Fruit fly (Drosophila melanogaster) whole organism, embryonic: ENCODE measurements around the gene RpL7.

Source experiments
- ATbp ChIP-seq: fragments of 200-800 bp; sonication (Bioruptor generic); optimal IDR thresholded peaks from 2 replicates; lab custom pipeline; 2017; ENCODE audit warnings: missing biosample characterization, mild to moderate bottlenecking, missing genetic modification characterization, missing genetic modification reagents
- Aef1 ChIP-seq: fragments of 200-800 bp; sonication (Bioruptor generic); IDR thresholded peaks from 3 replicates; pipeline ENCODE4 v1.3.6; 2022; ENCODE audit warnings: missing biosample characterization, missing genetic modification characterization
- Atf6 ChIP-seq: fragments of 200-800 bp; sonication (Bioruptor generic); IDR thresholded peaks from 2 replicates; pipeline ENCODE4 v1.3.6; 2022; ENCODE audit warnings: missing biosample characterization, missing genetic modification characterization
- B-H2 ChIP-seq: fragments of 200-800 bp; sonication (Bioruptor generic); optimal IDR thresholded peaks from 2 replicates; lab custom pipeline; 2018; ENCODE audit warnings: missing biosample characterization, mild to moderate bottlenecking, missing genetic modification characterization
- CG14050 ChIP-seq: fragments of 200-800 bp; sonication (Bioruptor generic); IDR thresholded peaks from 3 replicates; pipeline ENCODE4 v1.3.6; 2022; ENCODE audit warnings: missing biosample characterization, missing genetic modification characterization
- CG15479 ChIP-seq: fragments of 200-800 bp; sonication (Bioruptor generic); optimal IDR thresholded peaks from 3 replicates; lab custom pipeline; 2019; ENCODE audit warnings: missing biosample characterization, mild to moderate bottlenecking, missing genetic modification characterization, moderate library complexity
- CG17186 ChIP-seq: fragments of 200-800 bp; sonication (Bioruptor generic); optimal IDR thresholded peaks from 3 replicates; lab custom pipeline; 2017; ENCODE audit warnings: missing biosample characterization, missing genetic modification reagents, missing genetic modification characterization
- CG18262 ChIP-seq: fragments of 200-800 bp; optimal IDR thresholded peaks from 3 replicates; lab custom pipeline; 2019; ENCODE audit warnings: missing biosample characterization, mild to moderate bottlenecking, missing genetic modification characterization, moderate library complexity
- CG1832 ChIP-seq: fragments of 200-800 bp; sonication (Bioruptor generic); optimal IDR thresholded peaks from 2 replicates; lab custom pipeline; 2017; ENCODE audit warnings: missing biosample characterization, mild to moderate bottlenecking, missing genetic modification characterization, inconsistent platforms
- CG18476 ChIP-seq: fragments of 200-800 bp; sonication (Bioruptor generic); optimal IDR thresholded peaks from 2 replicates; lab custom pipeline; 2016; ENCODE audit warnings: missing biosample characterization, mild to moderate bottlenecking, missing genetic modification characterization
- CG2116 ChIP-seq: fragments of 200-800 bp; sonication (Bioruptor generic); optimal IDR thresholded peaks from 3 replicates; lab custom pipeline; 2018; ENCODE audit warnings: missing biosample characterization, mild to moderate bottlenecking, missing genetic modification characterization
- CG2129 ChIP-seq: fragments of 200-800 bp; sonication (Bioruptor generic); IDR thresholded peaks from 2 replicates; pipeline ENCODE4 v1.3.6; 2022; ENCODE audit warnings: missing biosample characterization, missing genetic modification characterization; ENCODE audit not compliant: partially characterized antibody
- CG2712 ChIP-seq: fragments of 200-800 bp; optimal IDR thresholded peaks from 3 replicates; lab custom pipeline; 2019; ENCODE audit warnings: missing biosample characterization, mild to moderate bottlenecking, missing genetic modification characterization, moderate library complexity
- CG34376 ChIP-seq: fragments of 200-800 bp; sonication (Bioruptor generic); optimal IDR thresholded peaks from 2 replicates; lab custom pipeline; 2018; ENCODE audit warnings: missing biosample characterization, mild to moderate bottlenecking, missing genetic modification characterization
- CG34422 ChIP-seq: fragments of 200-800 bp; sonication (Bioruptor generic); IDR thresholded peaks from 3 replicates; pipeline ENCODE4 v1.3.6; 2022; ENCODE audit warnings: missing biosample characterization, missing genetic modification characterization
- CG3847 ChIP-seq: fragments of 200-800 bp; sonication (Bioruptor generic); IDR thresholded peaks from 2 replicates; pipeline ENCODE4 v1.3.6; 2022; ENCODE audit warnings: missing biosample characterization, missing genetic modification characterization
- CG42726 ChIP-seq: fragments of 200-800 bp; sonication (Bioruptor generic); IDR thresholded peaks from 2 replicates; pipeline ENCODE4 v1.3.6; 2022; ENCODE audit warnings: missing biosample characterization, missing genetic modification characterization; ENCODE audit not compliant: partially characterized antibody
- CG4282 ChIP-seq: fragments of 200-800 bp; sonication (Bioruptor generic); optimal IDR thresholded peaks from 2 replicates; lab custom pipeline; 2016; ENCODE audit warnings: missing biosample characterization, missing genetic modification characterization
- CG4404 ChIP-seq: fragments of 200-800 bp; sonication (Bioruptor generic); IDR thresholded peaks from 2 replicates; pipeline ENCODE4 v1.3.6; 2022; ENCODE audit warnings: missing biosample characterization, missing genetic modification characterization
- CG8765 ChIP-seq: fragments of 200-800 bp; sonication (Bioruptor generic); IDR thresholded peaks from 2 replicates; pipeline ENCODE4 v1.3.6; 2022; ENCODE audit warnings: missing biosample characterization, missing genetic modification characterization
- CG8944 ChIP-seq: fragments of 200-800 bp; sonication (Bioruptor generic); optimal IDR thresholded peaks from 3 replicates; lab custom pipeline; 2016; ENCODE audit warnings: missing biosample characterization, missing genetic modification characterization
- Camta ChIP-seq: fragments of 200-800 bp; sonication (Bioruptor generic); optimal IDR thresholded peaks from 2 replicates; lab custom pipeline; 2016; ENCODE audit warnings: missing biosample characterization, missing genetic modification characterization
- CrebB ChIP-seq: fragments of 200-800 bp; sonication (Bioruptor generic); optimal IDR thresholded peaks from 3 replicates; lab custom pipeline; 2018; ENCODE audit warnings: missing biosample characterization, mild to moderate bottlenecking, missing genetic modification characterization
- Dad ChIP-seq: fragments of 200-800 bp; sonication (Bioruptor generic); optimal IDR thresholded peaks from 3 replicates; lab custom pipeline; 2016; ENCODE audit warnings: missing biosample characterization, missing genetic modification characterization
- Dbx ChIP-seq: fragments of 200-800 bp; sonication (Bioruptor generic); IDR thresholded peaks from 3 replicates; pipeline ENCODE4 v1.3.6; 2022; ENCODE audit warnings: missing biosample characterization, missing genetic modification characterization
- Ets65A ChIP-seq: fragments of 200-800 bp; sonication (Bioruptor generic); peaks from one replicate; lab custom pipeline; 2016; ENCODE audit warnings: missing biosample characterization, missing genetic modification characterization
- HLH3B ChIP-seq: fragments of 200-800 bp; sonication (Bioruptor generic); IDR thresholded peaks from 2 replicates; pipeline ENCODE4 v1.3.6; 2022; ENCODE audit warnings: missing biosample characterization, missing genetic modification characterization
- Lhr ChIP-seq: fragments of 200-800 bp; sonication (Bioruptor generic); optimal IDR thresholded peaks from 3 replicates; lab custom pipeline; 2017; ENCODE audit warnings: mild to moderate bottlenecking, missing biosample characterization, missing genetic modification reagents, missing genetic modification characterization
- NK7.1 ChIP-seq: fragments of 200-800 bp; sonication (Bioruptor generic); optimal IDR thresholded peaks from 3 replicates; lab custom pipeline; 2016; ENCODE audit warnings: missing biosample characterization, missing genetic modification characterization
- PHDP ChIP-seq: fragments of 200-800 bp; sonication (Bioruptor generic); optimal IDR thresholded peaks from 3 replicates; lab custom pipeline; 2018; ENCODE audit warnings: missing biosample characterization, mild to moderate bottlenecking, missing genetic modification characterization, moderate library complexity
- Pdp1 ChIP-seq, 2 experiments: fragments of 200-800 bp; sonication (Bioruptor generic); optimal IDR thresholded peaks; 3 replicates each; lab custom pipeline; 2016; ENCODE audit warnings: missing biosample characterization in 2 of 2, missing genetic modification characterization in 2 of 2, mild to moderate bottlenecking in 1 of 2, moderate library complexity in 1 of 2
- Rfx ChIP-seq: fragments of 200-800 bp; sonication (Bioruptor generic); IDR thresholded peaks from 2 replicates; pipeline ENCODE4 v1.3.6; 2022; ENCODE audit warnings: missing biosample characterization, missing genetic modification characterization
- Sin3A ChIP-seq: fragments of >200 bp; optimal IDR thresholded peaks from 2 replicates; lab custom pipeline; 2018
- Spps ChIP-seq: fragments of 200-800 bp; sonication (Bioruptor generic); optimal IDR thresholded peaks from 2 replicates; lab custom pipeline; 2018; ENCODE audit warnings: missing biosample characterization, mild to moderate bottlenecking, missing genetic modification characterization
- amos ChIP-seq: fragments of 200-800 bp; sonication (Bioruptor generic); IDR thresholded peaks from 2 replicates; pipeline ENCODE4 v1.3.6; 2022; ENCODE audit warnings: missing biosample characterization, missing genetic modification characterization; ENCODE audit not compliant: partially characterized antibody
- ase ChIP-seq: fragments of 200-800 bp; sonication (Bioruptor generic); IDR thresholded peaks from 3 replicates; pipeline ENCODE4 v1.3.6; 2022; ENCODE audit warnings: missing biosample characterization, missing genetic modification characterization
- bowl ChIP-seq: fragments of 200-800 bp; sonication (Bioruptor generic); IDR thresholded peaks from 2 replicates; pipeline ENCODE4 v1.3.6; 2022; ENCODE audit warnings: missing biosample characterization, missing genetic modification characterization
- crp ChIP-seq, 2 experiments: fragments of 200-800 bp; sonication (Bioruptor generic); optimal IDR thresholded peaks; 2 replicates in 1 of 2; 3 replicates in 1 of 2; lab custom pipeline; 2017; ENCODE audit warnings: missing biosample characterization in 2 of 2, missing genetic modification characterization in 2 of 2, mild to moderate bottlenecking in 1 of 2, moderate library complexity in 1 of 2
- dmrt11E ChIP-seq: fragments of 200-800 bp; sonication (Bioruptor generic); optimal IDR thresholded peaks from 3 replicates; lab custom pipeline; 2018; ENCODE audit warnings: missing biosample characterization, mild to moderate bottlenecking, missing genetic modification characterization, moderate library complexity
- ems ChIP-seq: fragments of 200-800 bp; sonication (Bioruptor generic); optimal IDR thresholded peaks from 3 replicates; lab custom pipeline; 2016; ENCODE audit warnings: missing biosample characterization, missing genetic modification characterization
- fd102C ChIP-seq: fragments of 200-800 bp; sonication (Bioruptor generic); optimal IDR thresholded peaks from 2 replicates; lab custom pipeline; 2018; ENCODE audit warnings: missing biosample characterization, mild to moderate bottlenecking, missing genetic modification characterization, moderate library complexity
- gcm ChIP-seq: fragments of 200-800 bp; sonication (Bioruptor generic); optimal IDR thresholded peaks from 2 replicates; lab custom pipeline; 2019; ENCODE audit warnings: missing biosample characterization, mild to moderate bottlenecking, missing genetic modification characterization, moderate library complexity
- grn ChIP-seq: fragments of 200-800 bp; sonication (Bioruptor generic); optimal IDR thresholded peaks from 3 replicates; lab custom pipeline; 2017; ENCODE audit warnings: missing biosample characterization, missing genetic modification characterization
- gt ChIP-seq: fragments of 200-800 bp; sonication (Bioruptor generic); IDR thresholded peaks from 2 replicates; pipeline ENCODE4 v1.3.6; 2022; ENCODE audit warnings: missing biosample characterization, missing genetic modification characterization
- her ChIP-seq: fragments of 200-800 bp; sonication (Bioruptor generic); optimal IDR thresholded peaks from 2 replicates; lab custom pipeline; 2016; ENCODE audit warnings: missing biosample characterization, missing genetic modification characterization
- ind ChIP-seq: fragments of 200-800 bp; sonication (Bioruptor generic); optimal IDR thresholded peaks from 3 replicates; lab custom pipeline; 2016; ENCODE audit warnings: missing biosample characterization, missing genetic modification characterization
- pita ChIP-seq: fragments of 200-800 bp; sonication (Bioruptor generic); optimal IDR thresholded peaks from 2 replicates; lab custom pipeline; 2017; ENCODE audit warnings: missing biosample characterization, mild to moderate bottlenecking, missing genetic modification characterization
- sqz ChIP-seq: fragments of 200-800 bp; sonication (Bioruptor generic); optimal IDR thresholded peaks from 3 replicates; lab custom pipeline; 2018; ENCODE audit warnings: missing biosample characterization, mild to moderate bottlenecking, missing genetic modification characterization
- ssp ChIP-seq: fragments of 200-800 bp; sonication (Bioruptor generic); IDR thresholded peaks from 2 replicates; pipeline ENCODE4 v1.3.6; 2022; ENCODE audit warnings: missing biosample characterization, missing genetic modification characterization
- stwl ChIP-seq: fragments of 200-800 bp; sonication (Bioruptor generic); optimal IDR thresholded peaks from 3 replicates; lab custom pipeline; 2018; ENCODE audit warnings: missing biosample characterization, mild to moderate bottlenecking, missing genetic modification characterization, moderate library complexity
- wor ChIP-seq: fragments of 200-800 bp; sonication (Bioruptor generic); IDR thresholded peaks from 2 replicates; pipeline ENCODE4 v1.3.6; 2022; ENCODE audit warnings: missing biosample characterization, missing genetic modification characterization

The RpL7 gene

DNA sequence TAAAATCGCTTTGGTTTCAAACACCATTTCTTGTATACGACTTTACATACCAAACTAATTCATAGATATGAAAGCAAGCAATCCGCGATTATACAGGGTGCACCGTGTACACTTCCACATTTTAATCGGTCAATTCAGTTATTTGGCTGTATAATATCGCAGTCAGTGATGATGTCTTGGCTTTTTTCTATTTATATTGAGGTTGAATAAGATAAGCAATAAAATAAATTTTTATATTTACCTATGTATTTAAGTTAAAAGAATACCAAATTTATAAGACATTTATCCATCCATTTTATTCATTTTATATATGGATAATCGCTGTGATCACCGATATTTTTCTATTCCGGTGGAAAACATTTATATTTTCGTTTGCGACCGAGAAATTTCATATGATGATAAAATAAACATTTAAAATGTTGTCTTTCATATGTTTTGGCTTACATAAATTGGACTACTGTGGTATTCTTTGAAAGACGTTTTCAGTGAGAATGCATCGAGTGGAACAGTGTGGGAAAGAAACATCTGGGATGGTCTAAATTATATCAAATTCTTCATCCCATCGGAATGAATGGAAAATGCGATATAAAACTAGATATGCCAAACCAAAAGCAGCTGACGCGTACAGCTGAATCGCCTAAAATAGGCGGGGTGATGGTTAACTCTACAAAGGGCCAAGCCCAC is 26.1 kb downstream of the RpL7 start, which contains the start of gene CG5708 (continued):
- no peak for TF ChIP-seq wor (GFP tag; lab: Robert Waterston, UW)
- no peak for TF ChIP-seq Dbx (GFP tag; lab: Robert Waterston, UW)
- TF ChIP-seq PHDP (tag; lab: Kevin White, UChicago): no peak
- TF ChIP-seq CG8765 (GFP tag; lab: Robert Waterston, UW): no peak
- no peak for TF ChIP-seq sqz
- peak; percentile 36 for TF ChIP-seq Lhr
- TF ChIP-seq Atf6 (GFP tag; lab: Robert Waterston, UW): 0 out of 2 replicates have a peak, but pooled peaks have one; percentile 17
- TF ChIP-seq CG18262: peak; percentile 37
- peak; percentile 1 for TF ChIP-seq stwl (tag; lab: Kevin White, UChicago)
- TF ChIP-seq Camta (GFP tag; lab: Kevin White, UChicago): no peak
- no peak for TF ChIP-seq CG4282 (GFP tag; lab: Kevin White, UChicago)
- TF ChIP-seq fd102C (GFP tag; lab: Kevin White, UChicago): no peak
- TF ChIP-seq gcm (GFP tag; lab: Kevin White, UChicago): no peak
- TF ChIP-seq B-H2 (GFP tag; lab: Kevin White, UChicago): peak; percentile 35
- no peak for TF ChIP-seq Dad (GFP tag; lab: Kevin White, UChicago)
- TF ChIP-seq gt (GFP tag; lab: Robert Waterston, UW): no peak
- TF ChIP-seq her (GFP tag; lab: Kevin White, UChicago): no peak
- TF ChIP-seq ase: no peak
- TF ChIP-seq Aef1 (GFP tag; lab: Robert Waterston, UW): no peak
- peak; percentile 13 for TF ChIP-seq Ets65A (GFP tag; lab: Kevin White, UChicago)
- TF ChIP-seq CG8944: no peak
- no peak for TF ChIP-seq CG18476 (GFP tag; lab: Kevin White, UChicago)
- TF ChIP-seq CG34422: no peak
- no peak for TF ChIP-seq CG3847 (GFP tag; lab: Robert Waterston, UW)
- no peak for TF ChIP-seq Pdp1 (GFP tag; optimal IDR thresholded peaks at IDR 0.05; lab: Kevin White, UChicago)
- TF ChIP-seq dmrt11E (tag; lab: Kevin White, UChicago): no peak
- TF ChIP-seq bowl (GFP tag; lab: Robert Waterston, UW): no peak
- no peak for TF ChIP-seq CG17186 (GFP tag; lab: Kevin White, UChicago)
- TF ChIP-seq HLH3B: no peak
- no peak for TF ChIP-seq ems (GFP tag; lab: Kevin White, UChicago)
- TF ChIP-seq Sin3A (lab: Kevin White, UChicago): no peak
- no peak for TF ChIP-seq CG14050 (GFP tag; lab: Robert Waterston, UW)
- peak; percentile 45; the same call in 1 of the 2 replicates for TF ChIP-seq Rfx (GFP tag; lab: Robert Waterston, UW)
- peak; percentile 87 for TF ChIP-seq ssp
- peak; percentile 68; the same call in 1 of the 2 replicates for TF ChIP-seq amos (GFP tag; lab: Robert Waterston, UW)
- no peak for TF ChIP-seq ind
- TF ChIP-seq crp (GFP tag; optimal IDR thresholded peaks at IDR 0.05; lab: Kevin White, UChicago): peak in 1 of 2 experiments; percentile 48
- no peak for TF ChIP-seq CG15479
- TF ChIP-seq CG42726 (GFP tag; lab: Robert Waterston, UW): peak; percentile 54; the same call in 1 of the 2 replicates
- no peak for TF ChIP-seq ATbp (GFP tag; lab: Kevin White, UChicago)
- no peak for TF ChIP-seq CG2129
- no peak for TF ChIP-seq pita (GFP tag; lab: Kevin White, UChicago)
- no peak for TF ChIP-seq NK7.1 (GFP tag; lab: Kevin White, UChicago)
- no peak for TF ChIP-seq CG1832 (GFP tag; lab: Kevin White, UChicago)
- peak; percentile 23 for TF ChIP-seq CG2116 (GFP tag; lab: Kevin White, UChicago)
- no peak for TF ChIP-seq CG4404
- TF ChIP-seq CG2712 (tag; lab: Kevin White, UChicago): peak; percentile 38
- TF ChIP-seq CrebB (tag; lab: Kevin White, UChicago): no peak
- TF ChIP-seq Spps (tag; lab: Kevin White, UChicago): no peak
- TF ChIP-seq CG34376: no peak
- TF ChIP-seq grn (GFP tag; lab: Kevin White, UChicago): no peak
